Worm (Caenorhabditis elegans) whole organism, L3 larva: ENCODE data around the gene T12A7.2.

ENCODE experiments used
- ZK546.5 ChIP-seq: sonication (generic microtip); optimal IDR thresholded peaks from 2 replicates; lab custom pipeline; 2017; ENCODE audit warnings: missing biosample characterization, missing genetic modification characterization
- ama-1 ChIP-seq: fragments of 150-350 bp; optimal IDR thresholded peaks from 2 replicates; lab custom pipeline; 2018
- ceh-28 ChIP-seq: fragments of 150-350 bp; optimal IDR thresholded peaks from 2 replicates; lab custom pipeline; 2014; ENCODE audit warnings: missing biosample characterization, missing genetic modification reagents, missing genetic modification characterization
- ceh-9 ChIP-seq: sonication (generic microtip); optimal IDR thresholded peaks from 2 replicates; lab custom pipeline; 2018; ENCODE audit warnings: missing biosample characterization, missing genetic modification characterization
- daf-12 ChIP-seq: fragments of 150-350 bp; optimal IDR thresholded peaks from 2 replicates; lab custom pipeline; 2014; ENCODE audit warnings: missing biosample characterization, missing genetic modification reagents, missing genetic modification characterization
- egl-27 ChIP-seq: sonication (generic microtip); optimal IDR thresholded peaks from 4 replicates; lab custom pipeline; 2017; ENCODE audit warnings: missing biosample characterization, missing genetic modification reagents, missing genetic modification characterization
- egl-5 ChIP-seq: fragments of 150-350 bp; optimal IDR thresholded peaks from 2 replicates; lab custom pipeline; 2017; ENCODE audit warnings: missing biosample characterization, missing genetic modification reagents, missing genetic modification characterization, inconsistent platforms
- elt-2 ChIP-seq: sonication (generic microtip); optimal IDR thresholded peaks from 2 replicates; lab custom pipeline; 2016; ENCODE audit warnings: missing genetic modification reagents, mild to moderate bottlenecking, missing genetic modification characterization, missing compliant biosample characterization
- elt-3 ChIP-seq, 3 experiments: fragments of 150-350 bp in 1 of 3; sonication (generic microtip) in 2 of 3; optimal IDR thresholded peaks; 2 replicates in 2 of 3; 4 replicates in 1 of 3; lab custom pipeline; 2014 to 2017; ENCODE audit warnings: missing biosample characterization in 3 of 3, missing genetic modification characterization in 3 of 3
- fkh-10 ChIP-seq: sonication (generic microtip); optimal IDR thresholded peaks from 2 replicates; lab custom pipeline; 2017; ENCODE audit warnings: missing biosample characterization, missing genetic modification reagents, missing genetic modification characterization
- fkh-2 ChIP-seq: fragments of 150-350 bp; optimal IDR thresholded peaks from 2 replicates; lab custom pipeline; 2014; ENCODE audit warnings: missing biosample characterization, missing genetic modification reagents, missing genetic modification characterization
- fos-1 ChIP-seq: fragments of 150-350 bp; optimal IDR thresholded peaks from 2 replicates; lab custom pipeline; 2014; ENCODE audit warnings: missing biosample characterization, missing genetic modification characterization
- jun-1 ChIP-seq: fragments of 150-350 bp; optimal IDR thresholded peaks from 2 replicates; lab custom pipeline; 2014; ENCODE audit warnings: missing biosample characterization, missing genetic modification reagents, missing genetic modification characterization
- lin-39 ChIP-seq: fragments of 150-350 bp; optimal IDR thresholded peaks from 2 replicates; lab custom pipeline; 2018; ENCODE audit warnings: missing biosample characterization, missing genetic modification reagents, missing genetic modification characterization
- mdl-1 ChIP-seq: fragments of 150-350 bp; optimal IDR thresholded peaks from 2 replicates; lab custom pipeline; 2014; ENCODE audit warnings: missing biosample characterization, missing genetic modification characterization
- nhr-12 ChIP-seq: fragments of 150-350 bp; optimal IDR thresholded peaks from 2 replicates; lab custom pipeline; 2014; ENCODE audit warnings: missing biosample characterization, missing genetic modification characterization
- nhr-23 ChIP-seq: fragments of 150-350 bp; optimal IDR thresholded peaks from 2 replicates; lab custom pipeline; 2014; ENCODE audit warnings: missing biosample characterization, missing genetic modification reagents, missing genetic modification characterization
- nhr-25 ChIP-seq: sonication (generic microtip); optimal IDR thresholded peaks from 2 replicates; lab custom pipeline; 2017; ENCODE audit warnings: missing biosample characterization, missing genetic modification characterization
- nhr-28 ChIP-seq: fragments of 150-350 bp; optimal IDR thresholded peaks from 2 replicates; lab custom pipeline; 2014; ENCODE audit warnings: missing biosample characterization, missing genetic modification characterization
- nhr-67 ChIP-seq: fragments of 150-350 bp; optimal IDR thresholded peaks from 2 replicates; lab custom pipeline; 2014; ENCODE audit warnings: missing biosample characterization, missing genetic modification characterization
- nhr-77 ChIP-seq: fragments of 150-350 bp; optimal IDR thresholded peaks from 2 replicates; lab custom pipeline; 2014; ENCODE audit warnings: missing biosample characterization, missing genetic modification characterization
- pha-4 ChIP-seq: fragments of 150-350 bp; optimal IDR thresholded peaks from 2 replicates; lab custom pipeline; 2014; ENCODE audit warnings: missing biosample characterization, missing genetic modification reagents, missing genetic modification characterization
- pqm-1 ChIP-seq: fragments of 150-350 bp; optimal IDR thresholded peaks from 2 replicates; lab custom pipeline; 2017; ENCODE audit warnings: missing biosample characterization, missing genetic modification characterization, inconsistent platforms
- snpc-4 ChIP-seq: fragments of 150-350 bp; optimal IDR thresholded peaks from 2 replicates; lab custom pipeline; 2014; ENCODE audit warnings: missing biosample characterization, missing genetic modification characterization
- tbx-2 ChIP-seq: sonication (generic microtip); optimal IDR thresholded peaks from 2 replicates; lab custom pipeline; 2016; ENCODE audit warnings: mild to moderate bottlenecking, missing genetic modification characterization, missing compliant biosample characterization
- unc-39 ChIP-seq: sonication (generic microtip); optimal IDR thresholded peaks from 4 replicates; lab custom pipeline; 2017; ENCODE audit warnings: missing biosample characterization, missing genetic modification characterization
- zag-1 ChIP-seq: fragments of 150-350 bp; optimal IDR thresholded peaks from 2 replicates; lab custom pipeline; 2014; ENCODE audit warnings: missing biosample characterization, missing genetic modification characterization
- ztf-11 ChIP-seq: fragments of 150-350 bp; optimal IDR thresholded peaks from 2 replicates; lab custom pipeline; 2014; ENCODE audit warnings: missing biosample characterization, missing genetic modification characterization
- ztf-4 ChIP-seq: fragments of 150-350 bp; optimal IDR thresholded peaks from 2 replicates; lab custom pipeline; 2014; ENCODE audit warnings: missing biosample characterization, missing genetic modification characterization

T12A7.2 gene

DNA sequence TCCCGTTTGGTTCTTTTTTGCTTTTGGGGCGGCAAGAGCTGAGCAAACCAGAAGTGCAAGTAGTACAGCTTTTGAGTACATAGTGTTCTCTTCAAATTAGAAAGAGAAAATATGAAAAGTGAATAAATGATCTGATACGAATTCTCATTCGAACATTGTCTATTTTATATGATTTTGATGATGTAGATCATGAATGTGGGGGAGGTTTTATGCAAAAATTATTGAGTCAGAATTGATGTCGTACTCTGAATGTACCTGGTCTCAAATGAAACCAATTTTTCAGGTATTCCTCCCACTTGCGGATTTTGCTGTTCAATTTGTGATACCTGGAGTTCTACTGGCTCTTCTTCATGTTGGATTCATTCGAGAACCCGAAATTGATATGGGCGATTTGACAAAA is 20.7 kb downstream of the T12A7.2 start, which contains the start of gene K01A6.4:
K01A6.4 (minus strand) TSS at position 101 of the 400 bp plus-strand sequence.
- no peak for TF ChIP-seq lin-39 (tag; lab: Kevin White, UChicago)
- no peak for TF ChIP-seq jun-1 (tag; lab: Kevin White, UChicago)
- no peak for TF ChIP-seq fkh-10
- TF ChIP-seq ztf-4 (tag; lab: Kevin White, UChicago), result no peak
- TF ChIP-seq ceh-28 (tag; lab: Kevin White, UChicago), result no peak
- TF ChIP-seq, all 47 proteins: peak for 0

- no peak for TF ChIP-seq egl-5 (tag; lab: Kevin White, UChicago)
- TF ChIP-seq ama-1 (lab: Kevin White, UChicago), result no peak
- TF ChIP-seq jun-1 (tag; lab: Kevin White, UChicago), result no peak
- TF ChIP-seq nhr-67, result no peak
- TF ChIP-seq lin-39 (tag; lab: Kevin White, UChicago), result no peak
- TF ChIP-seq nhr-23, result no peak
- no peak for TF ChIP-seq nhr-25
- no peak for TF ChIP-seq elt-3 (tag; optimal IDR thresholded peaks at IDR 0.05; lab: Kevin White, UChicago)
- TF ChIP-seq mdl-1 (tag; lab: Kevin White, UChicago), result no peak
- no peak for TF ChIP-seq ceh-9 (tag; lab: Kevin White, UChicago)
- no peak for TF ChIP-seq nhr-77 (tag; lab: Kevin White, UChicago)
- TF ChIP-seq ZK546.5 (tag; lab: Kevin White, UChicago), result no peak
Observed at ce11 chrIV:11738092-11738617, 22.8 kb downstream of the T12A7.2 start, which contains the start of gene K01A6.7. TSS of gene K01A6.7 (minus strand) at chrIV:11738567.

DNA sequence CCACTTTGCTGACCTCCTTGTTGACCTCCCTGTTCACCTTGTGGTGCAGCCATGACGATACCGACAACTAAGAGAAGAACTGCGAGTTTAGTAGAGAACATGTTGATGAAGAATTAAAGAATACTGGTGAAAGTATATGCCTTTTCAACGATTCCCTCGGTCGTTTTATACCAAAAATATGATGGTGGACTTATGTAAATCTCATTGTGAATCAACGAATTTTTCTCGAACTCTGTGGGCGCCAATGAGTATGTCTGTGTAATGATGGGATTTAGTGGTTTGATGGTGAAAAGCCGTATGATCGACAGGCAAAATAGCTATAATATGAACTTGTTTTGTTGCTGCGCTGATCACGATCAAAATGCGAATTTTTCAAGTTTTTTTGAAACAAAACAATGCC is 23.6 kb downstream of the T12A7.2 start, which contains the start of gene K01A6.8:
K01A6.8 (minus strand) TSS at position 101 of the 400 bp plus-strand sequence.
- no peak for TF ChIP-seq zag-1

DNA sequence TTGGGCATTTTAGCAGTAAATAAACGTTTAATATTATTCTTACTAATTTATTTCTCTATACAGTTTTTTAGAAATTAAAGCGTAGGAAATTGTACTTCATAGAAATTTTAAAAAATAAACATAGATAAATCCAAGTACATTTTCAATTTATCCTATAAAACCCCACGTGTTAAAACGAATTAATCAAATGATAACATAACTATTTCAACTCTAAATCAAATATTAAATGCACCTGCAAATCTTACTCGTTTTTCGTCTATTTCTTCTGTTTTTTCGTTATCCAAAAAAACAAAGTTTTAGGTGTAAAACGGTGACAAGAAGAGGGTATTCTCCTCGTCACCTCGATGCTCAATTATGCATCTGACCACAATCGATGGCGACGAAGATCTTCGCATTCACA is 25.9 kb downstream of the T12A7.2 start, which contains the start of gene K01A6.6:
K01A6.6 (plus strand) TSS at position 301 of the 400 bp plus-strand sequence.
- TF ChIP-seq daf-12 (tag; lab: Kevin White, UChicago), result no peak
- no peak for TF ChIP-seq zag-1
- TF ChIP-seq pqm-1 (tag; lab: Kevin White, UChicago), result no peak
- no peak for TF ChIP-seq nhr-12 (tag; lab: Kevin White, UChicago)
- no peak for TF ChIP-seq tbx-2

- TF ChIP-seq ztf-11 (tag; lab: Kevin White, UChicago), result no peak
- TF ChIP-seq nhr-25, result no peak
- no peak for TF ChIP-seq elt-3 (tag; optimal IDR thresholded peaks at IDR 0.05; lab: Kevin White, UChicago)
- TF ChIP-seq pqm-1 (tag; lab: Kevin White, UChicago), result no peak
- TF ChIP-seq elt-2 (tag; lab: Kevin White, UChicago), result no peak
- TF ChIP-seq jun-1 (tag; lab: Kevin White, UChicago), result no peak
- TF ChIP-seq zag-1, result no peak
- TF ChIP-seq tbx-2, result no peak
- no peak for TF ChIP-seq nhr-28 (tag; lab: Kevin White, UChicago)
Observed at ce11 chrIV:11723255-11723654, 37.7 kb downstream of the T12A7.2 start.

- no peak for TF ChIP-seq snpc-4
- no peak for TF ChIP-seq egl-27 (tag; lab: Kevin White, UChicago)
- TF ChIP-seq ZK546.5 (tag; lab: Kevin White, UChicago), result no peak
- no peak for TF ChIP-seq fkh-2 (tag; lab: Kevin White, UChicago)
- no peak for TF ChIP-seq nhr-25
- no peak for TF ChIP-seq mdl-1 (tag; lab: Kevin White, UChicago)
- no peak for TF ChIP-seq fkh-10
- TF ChIP-seq pqm-1 (tag; lab: Kevin White, UChicago), result peak; percentile 16
- peak; percentile 65 for TF ChIP-seq elt-2 (tag; lab: Kevin White, UChicago)
- no peak for TF ChIP-seq fos-1 (tag; lab: Kevin White, UChicago)
- peak; percentile 2 for TF ChIP-seq pha-4 (tag; lab: Kevin White, UChicago)
Observed at ce11 chrIV:11721878-11722277, 39.0 kb downstream of the T12A7.2 start.

ce11 chrIV:11718653-11719052 is 42.3 kb downstream of the T12A7.2 start:
- no peak for TF ChIP-seq ztf-11 (tag; lab: Kevin White, UChicago)
- peak; percentile 8 for TF ChIP-seq nhr-25
- no peak for TF ChIP-seq unc-39 (tag; lab: Kevin White, UChicago)
